Worm (Caenorhabditis elegans) whole organism, young adult: ENCODE results near the gene F54D10.4.
A peak's percentile ranks its signal among the peaks of the same experiment; 100 is the strongest.
"Not testable (repeated sequence)": the region's sequence is repeated elsewhere in the genome, so short reads cannot be mapped to it uniquely, and the experiment has no call there.

Source experiments
- B0261.1 ChIP-seq: sonication (generic microtip); optimal IDR thresholded peaks from 2 replicates; lab custom pipeline; 2016; ENCODE audit warnings: mild to moderate bottlenecking, missing genetic modification characterization, moderate library complexity, missing compliant biosample characterization
- B0336.3 ChIP-seq: fragments of 200-800 bp; sonication (Bioruptor generic); IDR thresholded peaks from 2 replicates; pipeline ENCODE4 v1.3.6; 2022; ENCODE audit warnings: missing genetic modification characterization, missing compliant biosample characterization
- C06A6.2 ChIP-seq: fragments of 200-800 bp; sonication (Bioruptor generic); conservative IDR thresholded peaks from 2 replicates; pipeline ENCODE4 v1.3.6; 2022; ENCODE audit warnings: missing genetic modification characterization, missing compliant biosample characterization
- C17E4.6 ChIP-seq: fragments of 200-800 bp; sonication (Bioruptor generic); IDR thresholded peaks from 2 replicates; pipeline ENCODE4 v1.3.6; 2022; ENCODE audit warnings: missing genetic modification reagents, missing genetic modification characterization, missing compliant biosample characterization
- K11D2.4 ChIP-seq: fragments of 200-800 bp; sonication (Bioruptor generic); IDR thresholded peaks from 2 replicates; pipeline ENCODE4 v1.3.6; 2022; ENCODE audit warnings: missing genetic modification reagents, missing genetic modification characterization, missing compliant biosample characterization
- K12H6.12 ChIP-seq: fragments of 200-800 bp; sonication (Bioruptor generic); optimal IDR thresholded peaks from 2 replicates; lab custom pipeline; 2018; ENCODE audit warnings: mild to moderate bottlenecking, missing genetic modification characterization, missing compliant biosample characterization
- T07F8.4 ChIP-seq: sonication (generic microtip); optimal IDR thresholded peaks from 2 replicates; lab custom pipeline; 2016; ENCODE audit warnings: mild to moderate bottlenecking, missing genetic modification characterization, moderate library complexity, missing compliant biosample characterization
- Y67H2A.10 ChIP-seq: fragments of 200-800 bp; sonication (Bioruptor generic); conservative IDR thresholded peaks from 2 replicates; pipeline ENCODE4 v1.3.6; 2022; ENCODE audit warnings: missing genetic modification reagents, missing genetic modification characterization, missing compliant biosample characterization
- aptf-2 ChIP-seq: fragments of 200-800 bp; sonication (Bioruptor generic); conservative IDR thresholded peaks from 2 replicates; pipeline ENCODE4 v1.3.6; 2022; ENCODE audit warnings: missing genetic modification reagents, missing genetic modification characterization, missing compliant biosample characterization
- attf-5 ChIP-seq: fragments of 200-800 bp; sonication (Bioruptor generic); optimal IDR thresholded peaks from 2 replicates; lab custom pipeline; 2018; ENCODE audit warnings: mild to moderate bottlenecking, missing genetic modification characterization, missing compliant biosample characterization
- cebp-1 ChIP-seq, 2 experiments: fragments of 200-800 bp in 1 of 2; sonication (Bioruptor generic) in 1 of 2; sonication (generic microtip) in 1 of 2; IDR thresholded peaks in 1 of 2; optimal IDR thresholded peaks in 1 of 2; 2 replicates each; pipeline versions ENCODE4 v1.3.6 to Lab custom; 2017 to 2022; ENCODE audit warnings: missing compliant biosample characterization in 2 of 2, missing genetic modification characterization in 2 of 2, mild to moderate bottlenecking in 1 of 2, missing genetic modification reagents in 1 of 2, moderate library complexity in 1 of 2
- ceh-100 ChIP-seq: fragments of 200-800 bp; sonication (Bioruptor generic); IDR thresholded peaks from 2 replicates; pipeline ENCODE4 v1.3.6; 2022; ENCODE audit warnings: missing genetic modification reagents, missing genetic modification characterization, missing compliant biosample characterization
- ceh-27 ChIP-seq: fragments of 200-800 bp; sonication (Bioruptor generic); optimal IDR thresholded peaks from 2 replicates; lab custom pipeline; 2018; ENCODE audit warnings: mild to moderate bottlenecking, missing genetic modification characterization, moderate library complexity, missing compliant biosample characterization
- ceh-91 ChIP-seq: fragments of 200-800 bp; sonication (Bioruptor generic); IDR thresholded peaks from 2 replicates; pipeline ENCODE4 v1.3.6; 2022; ENCODE audit warnings: missing genetic modification reagents, missing genetic modification characterization, missing compliant biosample characterization
- efl-1 ChIP-seq: fragments of 150-350 bp; optimal IDR thresholded peaks from 2 replicates; lab custom pipeline; 2014; ENCODE audit warnings: missing biosample characterization, missing genetic modification reagents, missing genetic modification characterization
- egl-44 ChIP-seq: fragments of 200-800 bp; sonication (Bioruptor generic); IDR thresholded peaks from 2 replicates; pipeline ENCODE4 v1.3.6; 2022; ENCODE audit warnings: missing genetic modification reagents, missing genetic modification characterization, missing compliant biosample characterization
- ets-4 ChIP-seq: fragments of 200-800 bp; sonication (Bioruptor generic); optimal IDR thresholded peaks from 2 replicates; lab custom pipeline; 2018; ENCODE audit warnings: mild to moderate bottlenecking, missing genetic modification characterization, missing compliant biosample characterization
- gei-17 ChIP-seq: fragments of 200-800 bp; sonication (Bioruptor generic); optimal IDR thresholded peaks from 2 replicates; lab custom pipeline; 2018; ENCODE audit warnings: mild to moderate bottlenecking, missing genetic modification characterization, missing compliant biosample characterization
- let-526 ChIP-seq: fragments of 200-800 bp; sonication (Bioruptor generic); IDR thresholded peaks from 2 replicates; pipeline ENCODE4 v1.3.6; 2022; ENCODE audit warnings: missing genetic modification reagents, missing genetic modification characterization, missing compliant biosample characterization
- lin-35 ChIP-seq, 3 experiments: fragments of 150-350 bp in 2 of 3; sonication (generic microtip) in 1 of 3; optimal IDR thresholded peaks; 2 replicates each; lab custom pipeline; 2014 to 2018; ENCODE audit warnings: missing biosample characterization in 3 of 3, missing genetic modification characterization in 3 of 3, missing genetic modification reagents in 3 of 3
- lin-40 ChIP-seq: sonication (generic microtip); optimal IDR thresholded peaks from 2 replicates; lab custom pipeline; 2016; ENCODE audit warnings: missing genetic modification characterization, mild to moderate bottlenecking, missing compliant biosample characterization, missing genotype, missing genetic modification reagents
- lsl-1 ChIP-seq: fragments of 200-800 bp; sonication (Bioruptor generic); optimal IDR thresholded peaks from 2 replicates; lab custom pipeline; 2018; ENCODE audit warnings: mild to moderate bottlenecking, missing genetic modification characterization, moderate library complexity, missing compliant biosample characterization
- madf-6 ChIP-seq: fragments of 200-800 bp; sonication (Bioruptor generic); IDR thresholded peaks from 2 replicates; pipeline ENCODE4 v1.3.6; 2022; ENCODE audit warnings: missing genetic modification reagents, missing genetic modification characterization, missing compliant biosample characterization
- mcd-1 ChIP-seq: fragments of 200-800 bp; sonication (Bioruptor generic); IDR thresholded peaks from 2 replicates; pipeline ENCODE4 v1.3.6; 2022; ENCODE audit warnings: missing genetic modification reagents, missing genetic modification characterization, missing compliant biosample characterization
- mel-28 ChIP-seq: sonication (generic microtip); optimal IDR thresholded peaks from 2 replicates; lab custom pipeline; 2016; ENCODE audit warnings: borderline replicate concordance, mild to moderate bottlenecking, missing genetic modification characterization, missing compliant biosample characterization
- nfya-1 ChIP-seq: sonication (generic microtip); optimal IDR thresholded peaks from 2 replicates; lab custom pipeline; 2017; ENCODE audit warnings: antibody characterized with exemption, missing compliant biosample characterization, missing genetic modification characterization, borderline replicate concordance; ENCODE audit not compliant: insufficient read depth
- nhr-80 ChIP-seq: sonication (generic microtip); optimal IDR thresholded peaks from 2 replicates; lab custom pipeline; 2016; ENCODE audit warnings: missing genetic modification characterization, missing compliant biosample characterization
- nhr-90 ChIP-seq: sonication (generic microtip); optimal IDR thresholded peaks from 2 replicates; lab custom pipeline; 2016; ENCODE audit warnings: missing genotype, mild to moderate bottlenecking, missing genetic modification characterization, missing compliant biosample characterization
- pbrm-1 ChIP-seq: fragments of 200-800 bp; sonication (Bioruptor generic); IDR thresholded peaks from 2 replicates; pipeline ENCODE4 v1.3.6; 2022; ENCODE audit warnings: missing genetic modification reagents, missing genetic modification characterization, missing compliant biosample characterization
- sea-2 ChIP-seq: fragments of 200-800 bp; sonication (Bioruptor generic); IDR thresholded peaks from 2 replicates; pipeline ENCODE4 v1.3.6; 2022; ENCODE audit warnings: missing genetic modification characterization, missing compliant biosample characterization
- snpc-4 ChIP-seq, 5 experiments: fragments of 150-350 bp in 1 of 5; sonication (generic microtip) in 4 of 5; optimal IDR thresholded peaks; 2 replicates each; lab custom pipeline; 2014 to 2018; ENCODE audit warnings: missing genetic modification characterization in 5 of 5, missing biosample characterization in 3 of 5, antibody characterized with exemption in 2 of 5, mild to moderate bottlenecking in 2 of 5, missing compliant biosample characterization in 2 of 5, missing genotype in 2 of 5, moderate library complexity in 2 of 5, missing genetic modification reagents in 1 of 5
- sptf-2 ChIP-seq: fragments of 200-800 bp; sonication (Bioruptor generic); optimal IDR thresholded peaks from 2 replicates; lab custom pipeline; 2018; ENCODE audit warnings: mild to moderate bottlenecking, missing genetic modification characterization, missing compliant biosample characterization
- zfh-2 ChIP-seq: fragments of 200-800 bp; sonication (Bioruptor generic); conservative IDR thresholded peaks from 2 replicates; pipeline ENCODE4 v1.3.6; 2022; ENCODE audit warnings: missing genetic modification reagents, missing genetic modification characterization, missing compliant biosample characterization
- ztf-28 ChIP-seq: fragments of 200-800 bp; sonication (Bioruptor generic); IDR thresholded peaks from 2 replicates; pipeline ENCODE4 v1.3.6; 2022; ENCODE audit warnings: missing genetic modification reagents, missing genetic modification characterization, missing compliant biosample characterization

Gene F54D10.4

ce11 chrII:3821248-3821647, 14.4 kb upstream of the F54D10.4 start, which contains the start of gene F54D10.7:
F54D10.7 (minus strand) TSS chrII:3821296.
- TF ChIP-seq nhr-90 (no peak), aptf-2 (peak; percentile 86), mel-28 (tag; lab: Kevin White, UChicago) (no peak), efl-1 (GFP tag; lab: Kevin White, UChicago) (peak; percentile 63), lsl-1 (no peak), madf-6 (GFP tag; lab: Robert Waterston, UW) (0 out of 2 replicates have a peak, but pooled peaks have one; percentile 15)
- TF ChIP-seq, all 124 proteins: peak for 3

DNA sequence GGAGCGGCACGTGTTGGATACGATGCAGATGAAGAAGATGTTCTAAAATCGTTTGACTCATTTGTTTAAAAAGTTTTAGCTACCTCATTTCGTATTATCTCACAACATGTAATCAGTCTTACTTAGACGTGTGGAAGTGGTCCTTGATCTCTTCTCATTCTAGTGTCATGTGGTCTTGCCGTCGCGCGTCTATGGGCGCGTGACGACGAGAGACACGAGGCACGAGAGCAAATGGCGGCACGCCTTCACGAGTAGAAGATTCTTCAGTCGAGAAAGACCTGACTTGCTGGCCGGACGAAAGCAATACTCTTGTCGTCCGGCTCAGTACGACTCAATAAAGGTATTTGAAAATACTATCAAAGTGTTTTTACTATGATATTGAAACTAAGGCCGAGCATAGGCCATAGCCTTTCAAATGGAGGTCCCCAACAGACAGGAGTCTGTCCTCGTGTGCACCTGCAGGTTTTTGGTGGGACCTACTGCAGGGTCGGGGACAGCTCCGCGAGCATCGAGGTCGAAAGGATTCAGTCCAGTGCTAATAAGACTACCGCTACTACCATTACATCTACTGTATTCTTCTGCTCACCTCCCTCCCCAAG, 9.5 kb upstream of the F54D10.4 start, which contains the start of gene fbxa-24:
Gene fbxa-24, plus strand, starts transcription at position 276 of the 599 bp plus-strand sequence.
- TF ChIP-seq C06A6.2 (peak; percentile 29; the same call in 1 of the 2 replicates), let-526 (GFP tag; lab: Robert Waterston, UW) (0 out of 2 replicates have a peak, but pooled peaks have one; percentile 25), mcd-1 (GFP tag; lab: Robert Waterston, UW) (peak; percentile 55), zfh-2 (GFP tag; lab: Robert Waterston, UW) (0 out of 2 replicates have a peak, but pooled peaks have one; percentile 20), K11D2.4 (0 out of 2 replicates have a peak, but pooled peaks have one; percentile 31), cebp-1 (tag; optimal IDR thresholded peaks at IDR 0.05; lab: Kevin White, UChicago) (peak; percentile 12), ceh-27 (peak; percentile 54), pbrm-1 (GFP tag; lab: Robert Waterston, UW) (peak; percentile 35; the same call in 1 of the 2 replicates)
- TF ChIP-seq cebp-1 (GFP tag; IDR thresholded peaks at IDR 0.05; lab: Robert Waterston, UW): not testable (repeated sequence)

DNA sequence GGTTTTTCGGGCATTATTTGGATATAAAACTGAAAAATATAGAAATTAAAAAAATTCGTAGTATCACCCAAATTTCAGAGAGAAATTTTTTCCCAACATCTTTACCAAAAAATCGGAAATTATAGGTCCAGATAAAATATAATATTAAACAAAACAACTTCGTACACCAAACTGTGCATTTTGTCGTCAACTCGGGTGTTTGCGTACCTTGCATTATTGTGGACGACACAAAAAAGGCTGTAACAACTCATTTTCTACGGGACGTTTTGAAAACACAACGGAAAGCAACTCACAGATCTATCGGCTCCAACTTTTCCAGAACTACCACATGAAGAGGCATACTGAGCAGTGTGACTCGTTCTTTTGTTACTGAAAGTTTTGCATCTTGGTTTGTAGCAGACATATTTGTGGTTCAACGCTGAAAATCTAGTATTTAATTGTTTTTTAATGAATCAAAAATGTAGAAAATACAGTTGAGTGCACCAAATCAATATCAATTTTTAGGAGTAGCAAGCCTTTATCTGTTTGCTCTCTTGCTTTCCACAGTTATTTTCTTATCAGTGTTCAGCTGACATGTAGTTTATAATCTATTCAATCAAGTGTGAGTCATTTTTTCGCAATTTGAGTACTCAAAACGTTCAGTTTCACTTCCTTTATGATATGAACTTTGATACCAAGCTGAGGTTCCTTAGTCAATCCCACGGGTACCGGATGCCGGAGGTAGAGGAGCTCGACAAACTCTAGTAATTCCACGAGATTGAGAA, 8.8 kb upstream of the F54D10.4 start:
- TF ChIP-seq nhr-80 (peak; percentile 71), B0261.1 (tag; lab: Kevin White, UChicago) (no peak), ets-4 (GFP tag; lab: Kevin White, UChicago) (peak; percentile 13)

DNA sequence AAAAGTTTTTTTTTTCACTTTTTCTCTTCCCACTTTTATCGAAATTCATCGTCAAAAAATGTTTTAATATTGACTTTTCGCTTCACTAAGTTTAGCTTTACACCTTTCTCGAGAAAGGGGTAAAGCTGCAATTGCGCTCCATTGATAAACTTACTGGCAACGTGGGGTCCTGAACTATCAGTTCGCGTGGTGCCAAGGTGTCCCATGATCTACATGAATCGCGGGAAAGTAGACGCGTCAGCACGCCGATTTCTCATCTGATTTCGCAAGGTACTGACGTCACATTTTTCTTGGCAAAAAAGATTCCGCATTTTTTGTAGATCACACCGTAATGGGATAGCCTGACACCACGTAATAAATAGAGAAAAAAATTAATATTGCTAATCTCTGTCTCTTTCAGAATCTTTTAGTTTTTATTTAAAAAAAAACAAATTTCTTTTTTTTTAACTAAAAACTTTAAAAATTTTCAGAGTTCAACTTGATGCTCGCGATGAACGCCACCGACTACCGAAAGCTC, 5.0 kb upstream of the F54D10.4 start, which contains the start of gene lido-15:
Gene lido-15, plus strand, starts transcription at position 467 of the 517 bp plus-strand sequence.
- TF ChIP-seq cebp-1 (GFP tag; IDR thresholded peaks at IDR 0.05; lab: Robert Waterston, UW) (no peak), cebp-1 (tag; optimal IDR thresholded peaks at IDR 0.05; lab: Kevin White, UChicago) (peak; percentile 39), mcd-1 (GFP tag; lab: Robert Waterston, UW) (0 out of 2 replicates have a peak, but pooled peaks have one; percentile 27), ceh-91 (no peak), attf-5 (GFP tag; lab: Kevin White, UChicago) (peak; percentile 5)

ce11 chrII:3810550-3810949, 3.7 kb upstream of the F54D10.4 start:
- peak; percentile 42 for TF ChIP-seq K12H6.12 (tag; lab: Kevin White, UChicago)
- TF ChIP-seq ztf-28: no peak
- TF ChIP-seq B0336.3 (GFP tag; lab: Robert Waterston, UW): no peak
- TF ChIP-seq attf-5 (GFP tag; lab: Kevin White, UChicago): peak; percentile 38
- TF ChIP-seq pbrm-1 (GFP tag; lab: Robert Waterston, UW): no peak
- no peak for TF ChIP-seq C06A6.2
- TF ChIP-seq Y67H2A.10: no peak
- no peak for TF ChIP-seq nfya-1 (tag; lab: Kevin White, UChicago)
- no peak for TF ChIP-seq sea-2
- TF ChIP-seq nhr-90: no peak
- TF ChIP-seq mcd-1 (GFP tag; lab: Robert Waterston, UW): 0 out of 2 replicates have a peak, but pooled peaks have one; percentile 30
- TF ChIP-seq snpc-4 (GFP tag; optimal IDR thresholded peaks at IDR 0.05; lab: Kevin White, UChicago): no peak
- TF ChIP-seq snpc-4 (tag; optimal IDR thresholded peaks at IDR 0.05; lab: Kevin White, UChicago): peak in 1 of 4 experiments; percentile 33
- TF ChIP-seq cebp-1 (GFP tag; IDR thresholded peaks at IDR 0.05; lab: Robert Waterston, UW): no peak
- TF ChIP-seq cebp-1 (tag; optimal IDR thresholded peaks at IDR 0.05; lab: Kevin White, UChicago): peak; percentile 37
- TF ChIP-seq T07F8.4: no peak
- TF ChIP-seq ceh-100 (GFP tag; lab: Robert Waterston, UW): no peak
- TF ChIP-seq zfh-2 (GFP tag; lab: Robert Waterston, UW): peak; percentile 43; the same call in 1 of the 2 replicates
- no peak for TF ChIP-seq lin-35 (GFP tag; optimal IDR thresholded peaks at IDR 0.05; lab: Kevin White, UChicago)
- TF ChIP-seq sptf-2 (GFP tag; lab: Kevin White, UChicago): no peak
- TF ChIP-seq C17E4.6: no peak
- TF ChIP-seq lin-40 (tag; lab: Kevin White, UChicago): peak; percentile 23
- no peak for TF ChIP-seq egl-44
- peak; percentile 87 for TF ChIP-seq nhr-80
- no peak for TF ChIP-seq gei-17 (GFP tag; lab: Kevin White, UChicago)
